Fruit fly (Drosophila melanogaster) whole organism, embryonic: ENCODE measurements around the gene Nf-YC.

Experiments
- Abd-B ChIP-seq: fragments of 200-800 bp; sonication (Bioruptor generic); optimal IDR thresholded peaks from 2 replicates; lab custom pipeline; 2018; ENCODE audit warnings: missing biosample characterization, mild to moderate bottlenecking, missing genetic modification characterization, moderate library complexity
- Aef1 ChIP-seq: fragments of 200-800 bp; sonication (Bioruptor generic); IDR thresholded peaks from 3 replicates; pipeline ENCODE4 v1.3.6; 2022; ENCODE audit warnings: missing biosample characterization, missing genetic modification characterization
- B-H2 ChIP-seq: fragments of 200-800 bp; sonication (Bioruptor generic); optimal IDR thresholded peaks from 2 replicates; lab custom pipeline; 2018; ENCODE audit warnings: missing biosample characterization, mild to moderate bottlenecking, missing genetic modification characterization
- Bteb2 ChIP-seq: fragments of 200-800 bp; sonication (Bioruptor generic); optimal IDR thresholded peaks from 2 replicates; lab custom pipeline; 2016; ENCODE audit warnings: missing biosample characterization, missing genetic modification characterization
- CG10267 ChIP-seq: fragments of 200-800 bp; sonication (Bioruptor generic); optimal IDR thresholded peaks from 2 replicates; lab custom pipeline; 2018; ENCODE audit warnings: missing biosample characterization, mild to moderate bottlenecking, missing genetic modification characterization, moderate library complexity
- CG14050 ChIP-seq: fragments of 200-800 bp; sonication (Bioruptor generic); IDR thresholded peaks from 3 replicates; pipeline ENCODE4 v1.3.6; 2022; ENCODE audit warnings: missing biosample characterization, missing genetic modification characterization
- CG14710 ChIP-seq: fragments of 200-800 bp; sonication (Bioruptor generic); optimal IDR thresholded peaks from 3 replicates; lab custom pipeline; 2019; ENCODE audit warnings: missing biosample characterization, mild to moderate bottlenecking, missing genetic modification characterization, moderate library complexity
- CG1529 ChIP-seq: fragments of 200-800 bp; sonication (Bioruptor generic); optimal IDR thresholded peaks from 3 replicates; lab custom pipeline; 2018; ENCODE audit warnings: missing biosample characterization, missing genetic modification characterization
- CG1647 ChIP-seq: fragments of 200-800 bp; sonication (Bioruptor generic); optimal IDR thresholded peaks from 3 replicates; lab custom pipeline; 2016; ENCODE audit warnings: missing biosample characterization, missing genetic modification characterization
- CG17186 ChIP-seq: fragments of 200-800 bp; sonication (Bioruptor generic); optimal IDR thresholded peaks from 3 replicates; lab custom pipeline; 2017; ENCODE audit warnings: missing biosample characterization, missing genetic modification reagents, missing genetic modification characterization
- CG17359 ChIP-seq: fragments of 200-800 bp; sonication (Bioruptor generic); optimal IDR thresholded peaks from 3 replicates; lab custom pipeline; 2018; ENCODE audit warnings: missing biosample characterization, mild to moderate bottlenecking, missing genetic modification characterization, moderate library complexity
- CG1792 ChIP-seq: fragments of 200-800 bp; sonication (Bioruptor generic); optimal IDR thresholded peaks from 2 replicates; lab custom pipeline; 2016; ENCODE audit warnings: missing biosample characterization, missing genetic modification characterization
- CG3281 ChIP-seq: fragments of 200-800 bp; sonication (Bioruptor generic); optimal IDR thresholded peaks from 3 replicates; lab custom pipeline; 2017; ENCODE audit warnings: missing biosample characterization, mild to moderate bottlenecking, missing genetic modification characterization
- CG4707 ChIP-seq: fragments of 200-800 bp; sonication (Bioruptor generic); optimal IDR thresholded peaks from 2 replicates; lab custom pipeline; 2018; ENCODE audit warnings: missing biosample characterization, mild to moderate bottlenecking, missing genetic modification characterization, moderate library complexity
- CG6272 ChIP-seq: fragments of 200-800 bp; sonication (Bioruptor generic); IDR thresholded peaks from 2 replicates; pipeline ENCODE4 v1.3.6; 2022; ENCODE audit warnings: missing biosample characterization, missing genetic modification characterization
- CG7372 ChIP-seq: fragments of 200-800 bp; sonication (Bioruptor generic); IDR thresholded peaks from 2 replicates; pipeline ENCODE4 v1.3.6; 2022; ENCODE audit warnings: missing biosample characterization, missing genetic modification characterization
- CG7963 ChIP-seq: fragments of 200-800 bp; sonication (Bioruptor generic); IDR thresholded peaks from 3 replicates; pipeline ENCODE4 v1.3.6; 2022; ENCODE audit warnings: missing biosample characterization, missing genetic modification characterization; ENCODE audit not compliant: partially characterized antibody
- CG8388 ChIP-seq: fragments of 200-800 bp; sonication (Bioruptor generic); optimal IDR thresholded peaks from 2 replicates; lab custom pipeline; 2019; ENCODE audit warnings: missing biosample characterization, mild to moderate bottlenecking, missing genetic modification characterization, moderate library complexity
- CG8765 ChIP-seq: fragments of 200-800 bp; sonication (Bioruptor generic); IDR thresholded peaks from 2 replicates; pipeline ENCODE4 v1.3.6; 2022; ENCODE audit warnings: missing biosample characterization, missing genetic modification characterization
- CHES-1-like ChIP-seq: fragments of 200-800 bp; sonication (Bioruptor generic); optimal IDR thresholded peaks from 2 replicates; lab custom pipeline; 2016; ENCODE audit warnings: missing biosample characterization, missing genetic modification characterization
- D19B ChIP-seq: fragments of 200-800 bp; sonication (Bioruptor generic); optimal IDR thresholded peaks from 2 replicates; lab custom pipeline; 2017; ENCODE audit warnings: missing biosample characterization, mild to moderate bottlenecking, missing genetic modification characterization
- Dfd ChIP-seq, 2 experiments: fragments of >200 bp; optimal IDR thresholded peaks; 2 replicates each; lab custom pipeline; 2017; ENCODE audit warnings: missing biosample characterization in 2 of 2, missing genetic modification characterization in 2 of 2
- HLHmδ ChIP-seq: fragments of 200-800 bp; sonication (Bioruptor generic); optimal IDR thresholded peaks from 2 replicates; lab custom pipeline; 2018; ENCODE audit warnings: missing biosample characterization, mild to moderate bottlenecking, missing genetic modification characterization, moderate library complexity
- Hmr ChIP-seq: fragments of 200-800 bp; sonication (Bioruptor generic); optimal IDR thresholded peaks from 3 replicates; lab custom pipeline; 2017; ENCODE audit warnings: mild to moderate bottlenecking, missing biosample characterization, missing genetic modification reagents, missing genetic modification characterization
- Lhr ChIP-seq: fragments of 200-800 bp; sonication (Bioruptor generic); optimal IDR thresholded peaks from 3 replicates; lab custom pipeline; 2017; ENCODE audit warnings: mild to moderate bottlenecking, missing biosample characterization, missing genetic modification reagents, missing genetic modification characterization
- Mad ChIP-seq: fragments of 200-800 bp; sonication (Bioruptor generic); optimal IDR thresholded peaks from 2 replicates; lab custom pipeline; 2016; ENCODE audit warnings: missing biosample characterization, missing genetic modification characterization
- Nf-YB ChIP-seq: fragments of 200-800 bp; sonication (Bioruptor generic); optimal IDR thresholded peaks from 3 replicates; lab custom pipeline; 2019; ENCODE audit warnings: missing biosample characterization, mild to moderate bottlenecking, missing genetic modification characterization, moderate library complexity
- Opbp ChIP-seq: fragments of 200-800 bp; sonication (Bioruptor generic); IDR thresholded peaks from 3 replicates; pipeline ENCODE4 v1.3.6; 2022; ENCODE audit warnings: missing biosample characterization, missing genetic modification characterization; ENCODE audit not compliant: partially characterized antibody
- Sox102F ChIP-seq: fragments of 200-800 bp; sonication (Bioruptor generic); optimal IDR thresholded peaks from 2 replicates; lab custom pipeline; 2018; ENCODE audit warnings: missing biosample characterization, mild to moderate bottlenecking, missing genetic modification characterization, moderate library complexity
- Tbp ChIP-seq: fragments of >200 bp; optimal IDR thresholded peaks from 2 replicates; lab custom pipeline; 2018; ENCODE audit warnings: missing biosample characterization, missing genetic modification characterization
- ac ChIP-seq: fragments of 200-800 bp; sonication (Bioruptor generic); optimal IDR thresholded peaks from 3 replicates; lab custom pipeline; 2017; ENCODE audit warnings: missing biosample characterization, mild to moderate bottlenecking, missing genetic modification characterization
- bcd ChIP-seq: fragments of 200-800 bp; sonication (Bioruptor generic); optimal IDR thresholded peaks from 2 replicates; lab custom pipeline; 2017; ENCODE audit warnings: missing biosample characterization, mild to moderate bottlenecking, missing genetic modification characterization
- da ChIP-seq: fragments of 200-800 bp; sonication (Bioruptor generic); optimal IDR thresholded peaks from 2 replicates; lab custom pipeline; 2016; ENCODE audit warnings: missing biosample characterization, missing genetic modification characterization
- dimm ChIP-seq: fragments of 200-800 bp; sonication (Bioruptor generic); IDR thresholded peaks from 2 replicates; pipeline ENCODE4 v1.3.6; 2022; ENCODE audit warnings: missing biosample characterization, missing genetic modification characterization
- eve ChIP-seq, 2 experiments: fragments of >200 bp; optimal IDR thresholded peaks; 2 replicates each; lab custom pipeline; 2017; ENCODE audit warnings: missing biosample characterization in 2 of 2, missing genetic modification characterization in 2 of 2
- fu2 ChIP-seq: fragments of 200-800 bp; sonication (Bioruptor generic); optimal IDR thresholded peaks from 2 replicates; lab custom pipeline; 2016; ENCODE audit warnings: missing biosample characterization, missing genetic modification characterization
- gcm2 ChIP-seq: fragments of 200-800 bp; sonication (Bioruptor generic); optimal IDR thresholded peaks from 2 replicates; lab custom pipeline; 2016; ENCODE audit warnings: missing biosample characterization, missing genetic modification characterization
- gfzf ChIP-seq: fragments of 200-800 bp; sonication (Bioruptor generic); optimal IDR thresholded peaks from 2 replicates; lab custom pipeline; 2016; ENCODE audit warnings: missing biosample characterization, mild to moderate bottlenecking, missing genetic modification characterization, moderate library complexity
- luna ChIP-seq: fragments of 200-800 bp; sonication (Bioruptor generic); optimal IDR thresholded peaks from 2 replicates; lab custom pipeline; 2016; ENCODE audit warnings: missing biosample characterization, missing genetic modification characterization
- nerfin-1 ChIP-seq: fragments of 200-800 bp; sonication (Bioruptor generic); optimal IDR thresholded peaks from 3 replicates; lab custom pipeline; 2019; ENCODE audit warnings: missing biosample characterization, mild to moderate bottlenecking, missing genetic modification characterization, moderate library complexity
- nerfin-2 ChIP-seq: fragments of 200-800 bp; sonication (Bioruptor generic); IDR thresholded peaks from 2 replicates; pipeline ENCODE4 v1.3.6; 2022; ENCODE audit warnings: missing biosample characterization, missing genetic modification characterization; ENCODE audit not compliant: partially characterized antibody
- org-1 ChIP-seq: fragments of 200-800 bp; sonication (Bioruptor generic); optimal IDR thresholded peaks from 2 replicates; lab custom pipeline; 2017; ENCODE audit warnings: missing biosample characterization, missing genetic modification characterization
- sc ChIP-seq, 3 experiments: fragments of >200 bp in 2 of 3; fragments of 200-800 bp in 1 of 3; sonication (Bioruptor generic) in 1 of 3; optimal IDR thresholded peaks; 2 replicates in 2 of 3; 3 replicates in 1 of 3; lab custom pipeline; 2017; ENCODE audit warnings: mild to moderate bottlenecking in 1 of 3, missing biosample characterization in 1 of 3, missing genetic modification characterization in 1 of 3, missing genetic modification reagents in 1 of 3
- sim ChIP-seq: fragments of 200-800 bp; sonication (Bioruptor generic); IDR thresholded peaks from 2 replicates; pipeline ENCODE4 v1.3.6; 2022; ENCODE audit warnings: missing biosample characterization, missing genetic modification characterization
- tio ChIP-seq: fragments of 200-800 bp; sonication (Bioruptor generic); optimal IDR thresholded peaks from 2 replicates; lab custom pipeline; 2017; ENCODE audit warnings: missing biosample characterization, missing genetic modification characterization, inconsistent platforms
- tna ChIP-seq: fragments of 200-800 bp; sonication (Bioruptor generic); IDR thresholded peaks from 2 replicates; pipeline ENCODE4 v1.3.6; 2022; ENCODE audit warnings: missing biosample characterization, missing genetic modification characterization; ENCODE audit not compliant: partially characterized antibody
- zf30C ChIP-seq: fragments of 200-800 bp; sonication (Bioruptor generic); optimal IDR thresholded peaks from 3 replicates; lab custom pipeline; 2018; ENCODE audit warnings: missing biosample characterization, mild to moderate bottlenecking, missing genetic modification characterization
- zfh2 ChIP-seq: fragments of 200-800 bp; sonication (Bioruptor generic); optimal IDR thresholded peaks from 2 replicates; lab custom pipeline; 2016; ENCODE audit warnings: missing biosample characterization, missing genetic modification characterization

The Nf-YC gene

dm6 chrX:6863289-6863938, 42.7 kb upstream of the Nf-YC start, which contains the start of gene CG43736 (continued):
- TF ChIP-seq org-1 (GFP tag; lab: Kevin White, UChicago) (peak; percentile 94), gcm2 (GFP tag; lab: Kevin White, UChicago) (peak; percentile 59), CG17186 (peak; percentile 82), dimm (GFP tag; lab: Robert Waterston, UW) (peak; percentile 70), Tbp (GFP tag; lab: Kevin White, UChicago) (no peak), CG1529 (GFP tag; lab: Kevin White, UChicago) (peak; percentile 96), CG14050 (GFP tag; lab: Robert Waterston, UW) (peak; percentile 78), CG1792 (GFP tag; lab: Kevin White, UChicago) (peak; percentile 86), ac (GFP tag; lab: Kevin White, UChicago) (peak; percentile 76), sim (GFP tag; lab: Robert Waterston, UW) (0 out of 2 replicates have a peak, but pooled peaks have one; percentile 12), Sox102F (GFP tag; lab: Kevin White, UChicago) (peak; percentile 98), Nf-YB (GFP tag; lab: Kevin White, UChicago) (peak; percentile 84), D19B (GFP tag; lab: Kevin White, UChicago) (peak; percentile 92), da (GFP tag; lab: Kevin White, UChicago) (peak; percentile 20), Aef1 (peak; percentile 87), CG7963 (GFP tag; lab: Robert Waterston, UW) (no peak), CG3281 (GFP tag; lab: Kevin White, UChicago) (peak; percentile 97), Lhr (GFP tag; lab: Kevin White, UChicago) (peak; percentile 84), CG6272 (GFP tag; lab: Robert Waterston, UW) (peak; percentile 69), sc (optimal IDR thresholded peaks at IDR 0.05; lab: Kevin White, UChicago) (no peak), sc (GFP tag; optimal IDR thresholded peaks at IDR 0.05; lab: Kevin White, UChicago) (peak; percentile 88), nerfin-2 (no peak), CG14710 (peak; percentile 96), Abd-B (GFP tag; lab: Kevin White, UChicago) (peak; percentile 96), tio (GFP tag; lab: Kevin White, UChicago) (peak; percentile 93), Opbp (GFP tag; lab: Robert Waterston, UW) (no peak), CG4707 (peak; percentile 88), CG17359 (tag; lab: Kevin White, UChicago) (peak; percentile 97), Hmr (GFP tag; lab: Kevin White, UChicago) (peak; percentile 97), CG1647 (GFP tag; lab: Kevin White, UChicago) (peak; percentile 85), bcd (GFP tag; lab: Kevin White, UChicago) (peak; percentile 95), eve (GFP tag; optimal IDR thresholded peaks at IDR 0.05; lab: Kevin White, UChicago) (peak in 1 of 2 experiments; percentile 98), HLHmδ (GFP tag; lab: Kevin White, UChicago) (no peak), nerfin-1 (peak; percentile 96), CHES-1-like (GFP tag; lab: Kevin White, UChicago) (peak; percentile 88), CG8765 (GFP tag; lab: Robert Waterston, UW) (peak; percentile 41; the same call in 1 of the 2 replicates), gfzf (GFP tag; lab: Kevin White, UChicago) (no peak), Bteb2 (GFP tag; lab: Kevin White, UChicago) (peak; percentile 92), tna (GFP tag; lab: Robert Waterston, UW) (no peak), Dfd (GFP tag; optimal IDR thresholded peaks at IDR 0.05; lab: Kevin White, UChicago) (no peak), CG8388 (GFP tag; lab: Kevin White, UChicago) (peak; percentile 95), zfh2 (peak; percentile 81), fu2 (GFP tag; lab: Kevin White, UChicago) (peak; percentile 89), Mad (GFP tag; lab: Kevin White, UChicago) (peak; percentile 85), B-H2 (GFP tag; lab: Kevin White, UChicago) (peak; percentile 92), CG7372 (GFP tag; lab: Robert Waterston, UW) (peak; percentile 86), luna (peak; percentile 83), zf30C (GFP tag; lab: Kevin White, UChicago) (no peak), CG10267 (tag; lab: Kevin White, UChicago) (peak; percentile 92)
